Fruit fly (Drosophila melanogaster) whole organism, embryonic: ENCODE results near the gene PDCD-5.

Source experiments
- Abd-B ChIP-seq: fragments of 200-800 bp; sonication (Bioruptor generic); optimal IDR thresholded peaks from 2 replicates; lab custom pipeline; 2018; ENCODE audit warnings: missing biosample characterization, mild to moderate bottlenecking, missing genetic modification characterization, moderate library complexity
- Antp ChIP-seq: fragments of 200-800 bp; sonication (Bioruptor generic); optimal IDR thresholded peaks from 3 replicates; lab custom pipeline; 2016; ENCODE audit warnings: missing biosample characterization, missing genetic modification characterization
- B-H1 ChIP-seq: fragments of 200-800 bp; sonication (Bioruptor generic); IDR thresholded peaks from 3 replicates; pipeline ENCODE4 v1.3.6; 2022; ENCODE audit warnings: missing biosample characterization, missing genetic modification characterization
- Bgb ChIP-seq: fragments of 200-800 bp; sonication (Bioruptor generic); IDR thresholded peaks from 2 replicates; pipeline ENCODE4 v1.3.6; 2022; ENCODE audit warnings: missing biosample characterization, missing genetic modification characterization; ENCODE audit not compliant: partially characterized antibody
- CG10979 ChIP-seq: fragments of 200-800 bp; sonication (Bioruptor generic); optimal IDR thresholded peaks from 2 replicates; lab custom pipeline; 2018; ENCODE audit warnings: missing biosample characterization, mild to moderate bottlenecking, missing genetic modification characterization, moderate library complexity
- CG13894 ChIP-seq: fragments of 200-800 bp; sonication (Bioruptor generic); optimal IDR thresholded peaks from 3 replicates; lab custom pipeline; 2018; ENCODE audit warnings: missing biosample characterization, mild to moderate bottlenecking, missing genetic modification characterization, moderate library complexity
- CG14014 ChIP-seq: fragments of 200-800 bp; sonication (Bioruptor generic); IDR thresholded peaks from 2 replicates; pipeline ENCODE4 v1.3.6; 2022; ENCODE audit warnings: missing biosample characterization, missing genetic modification characterization
- CG15073 ChIP-seq: fragments of 200-800 bp; sonication (Bioruptor generic); optimal IDR thresholded peaks from 2 replicates; lab custom pipeline; 2016; ENCODE audit warnings: missing biosample characterization, missing genetic modification characterization
- CG1529 ChIP-seq: fragments of 200-800 bp; sonication (Bioruptor generic); optimal IDR thresholded peaks from 3 replicates; lab custom pipeline; 2018; ENCODE audit warnings: missing biosample characterization, missing genetic modification characterization
- CG15514 ChIP-seq: fragments of 200-800 bp; sonication (Bioruptor generic); optimal IDR thresholded peaks from 3 replicates; lab custom pipeline; 2017; ENCODE audit warnings: missing biosample characterization, missing genetic modification characterization, mild to moderate bottlenecking, moderate library complexity, missing genetic modification reagents
- CG16863 ChIP-seq: fragments of 200-800 bp; sonication (Bioruptor generic); optimal IDR thresholded peaks from 3 replicates; lab custom pipeline; 2016; ENCODE audit warnings: missing biosample characterization, missing genetic modification characterization
- CG17328 ChIP-seq: fragments of 200-800 bp; sonication (Bioruptor generic); IDR thresholded peaks from 2 replicates; pipeline ENCODE4 v1.3.6; 2022; ENCODE audit warnings: missing biosample characterization, missing genetic modification characterization
- CG1792 ChIP-seq: fragments of 200-800 bp; sonication (Bioruptor generic); optimal IDR thresholded peaks from 2 replicates; lab custom pipeline; 2016; ENCODE audit warnings: missing biosample characterization, missing genetic modification characterization
- CG18262 ChIP-seq: fragments of 200-800 bp; optimal IDR thresholded peaks from 3 replicates; lab custom pipeline; 2019; ENCODE audit warnings: missing biosample characterization, mild to moderate bottlenecking, missing genetic modification characterization, moderate library complexity
- CG2116 ChIP-seq: fragments of 200-800 bp; sonication (Bioruptor generic); optimal IDR thresholded peaks from 3 replicates; lab custom pipeline; 2018; ENCODE audit warnings: missing biosample characterization, mild to moderate bottlenecking, missing genetic modification characterization
- CG2875 ChIP-seq: fragments of 200-800 bp; sonication (Bioruptor generic); optimal IDR thresholded peaks from 2 replicates; lab custom pipeline; 2017; ENCODE audit warnings: missing biosample characterization, mild to moderate bottlenecking, missing genetic modification characterization, missing genetic modification reagents
- CG2889 ChIP-seq: fragments of 200-800 bp; sonication (Bioruptor generic); IDR thresholded peaks from 3 replicates; pipeline ENCODE4 v1.3.6; 2022; ENCODE audit warnings: missing biosample characterization, missing genetic modification characterization
- CG3163 ChIP-seq: fragments of 200-800 bp; sonication (Bioruptor generic); optimal IDR thresholded peaks from 3 replicates; lab custom pipeline; 2016; ENCODE audit warnings: missing biosample characterization, missing genetic modification characterization
- CG5180 ChIP-seq: fragments of 200-800 bp; sonication (Bioruptor generic); optimal IDR thresholded peaks from 3 replicates; lab custom pipeline; 2017; ENCODE audit warnings: missing biosample characterization, missing genetic modification characterization, mild to moderate bottlenecking, moderate library complexity, missing genetic modification reagents
- CG6791 ChIP-seq: fragments of 200-800 bp; sonication (Bioruptor generic); IDR thresholded peaks from 3 replicates; pipeline ENCODE4 v1.3.6; 2022; ENCODE audit warnings: missing biosample characterization, missing genetic modification characterization; ENCODE audit not compliant: partially characterized antibody
- CG7928 ChIP-seq: fragments of 200-800 bp; sonication (Bioruptor generic); optimal IDR thresholded peaks from 2 replicates; lab custom pipeline; 2017; ENCODE audit warnings: missing biosample characterization, mild to moderate bottlenecking, missing genetic modification characterization
- CG8281 ChIP-seq: fragments of 200-800 bp; sonication (Bioruptor generic); optimal IDR thresholded peaks from 2 replicates; lab custom pipeline; 2018; ENCODE audit warnings: missing biosample characterization, mild to moderate bottlenecking, missing genetic modification characterization, moderate library complexity
- CG9609 ChIP-seq: fragments of 200-800 bp; sonication (Bioruptor generic); optimal IDR thresholded peaks from 3 replicates; lab custom pipeline; 2016; ENCODE audit warnings: missing biosample characterization, missing genetic modification characterization
- D19A ChIP-seq: fragments of 200-800 bp; optimal IDR thresholded peaks from 3 replicates; lab custom pipeline; 2019; ENCODE audit warnings: missing biosample characterization, mild to moderate bottlenecking, missing genetic modification characterization, moderate library complexity
- Dll ChIP-seq: fragments of 200-800 bp; sonication (Bioruptor generic); IDR thresholded peaks from 4 replicates; pipeline ENCODE4 v1.3.6; 2022; ENCODE audit warnings: missing biosample characterization, missing genetic modification characterization; ENCODE audit not compliant: partially characterized antibody
- Dref ChIP-seq: fragments of 200-800 bp; sonication (Bioruptor generic); IDR thresholded peaks from 2 replicates; pipeline ENCODE4 v1.3.6; 2022; ENCODE audit warnings: missing biosample characterization, missing genetic modification characterization
- HmgD ChIP-seq: fragments of 200-800 bp; sonication (Bioruptor generic); optimal IDR thresholded peaks from 3 replicates; lab custom pipeline; 2016; ENCODE audit warnings: missing biosample characterization, missing genetic modification characterization
- Rfx ChIP-seq: fragments of 200-800 bp; sonication (Bioruptor generic); IDR thresholded peaks from 2 replicates; pipeline ENCODE4 v1.3.6; 2022; ENCODE audit warnings: missing biosample characterization, missing genetic modification characterization
- Six4 ChIP-seq: fragments of 200-800 bp; sonication (Bioruptor generic); optimal IDR thresholded peaks from 2 replicates; lab custom pipeline; 2016; ENCODE audit warnings: missing biosample characterization, missing genetic modification characterization
- ato ChIP-seq: fragments of 200-800 bp; sonication (Bioruptor generic); IDR thresholded peaks from 2 replicates; pipeline ENCODE4 v1.3.6; 2022; ENCODE audit warnings: missing biosample characterization, missing genetic modification characterization; ENCODE audit not compliant: partially characterized antibody
- dmrt99B ChIP-seq: fragments of 200-800 bp; sonication (Bioruptor generic); optimal IDR thresholded peaks from 2 replicates; lab custom pipeline; 2018; ENCODE audit warnings: missing biosample characterization, mild to moderate bottlenecking, missing genetic modification characterization, moderate library complexity
- ems ChIP-seq: fragments of 200-800 bp; sonication (Bioruptor generic); optimal IDR thresholded peaks from 3 replicates; lab custom pipeline; 2016; ENCODE audit warnings: missing biosample characterization, missing genetic modification characterization
- fd96Cb ChIP-seq: fragments of 200-800 bp; sonication (Bioruptor generic); optimal IDR thresholded peaks from 2 replicates; lab custom pipeline; 2018; ENCODE audit warnings: missing biosample characterization, mild to moderate bottlenecking, missing genetic modification characterization, moderate library complexity
- fru ChIP-seq: fragments of >200 bp; optimal IDR thresholded peaks from 2 replicates; lab custom pipeline; 2017
- gro ChIP-seq: fragments of 200-800 bp; sonication (Bioruptor generic); optimal IDR thresholded peaks from 2 replicates; lab custom pipeline; 2016; ENCODE audit warnings: missing biosample characterization, missing genetic modification characterization
- gt ChIP-seq: fragments of 200-800 bp; sonication (Bioruptor generic); IDR thresholded peaks from 2 replicates; pipeline ENCODE4 v1.3.6; 2022; ENCODE audit warnings: missing biosample characterization, missing genetic modification characterization
- hth ChIP-seq: fragments of >200 bp; optimal IDR thresholded peaks from 2 replicates; lab custom pipeline; 2017; ENCODE audit warnings: inconsistent platforms
- jigr1 ChIP-seq: fragments of 200-800 bp; sonication (Bioruptor generic); IDR thresholded peaks from 3 replicates; pipeline ENCODE4 v1.3.6; 2022; ENCODE audit warnings: missing biosample characterization, missing genetic modification characterization
- mam ChIP-seq: fragments of 200-800 bp; sonication (Bioruptor generic); optimal IDR thresholded peaks from 3 replicates; lab custom pipeline; 2016; ENCODE audit warnings: missing biosample characterization, missing genetic modification characterization
- nom ChIP-seq: fragments of 200-800 bp; sonication (Bioruptor generic); optimal IDR thresholded peaks from 2 replicates; lab custom pipeline; 2017; ENCODE audit warnings: missing biosample characterization, missing genetic modification characterization, mild to moderate bottlenecking, moderate library complexity, missing genetic modification reagents
- pfk ChIP-seq: fragments of 200-800 bp; sonication (Bioruptor generic); optimal IDR thresholded peaks from 2 replicates; lab custom pipeline; 2018; ENCODE audit warnings: missing biosample characterization, mild to moderate bottlenecking, missing genetic modification characterization, moderate library complexity
- sens ChIP-seq: fragments of 200-800 bp; sonication (Bioruptor generic); peaks from one replicate; lab custom pipeline; 2016; ENCODE audit warnings: missing biosample characterization, missing genetic modification characterization
- slbo ChIP-seq: fragments of 200-800 bp; sonication (Bioruptor generic); IDR thresholded peaks from 2 replicates; pipeline ENCODE4 v1.3.6; 2022; ENCODE audit warnings: missing biosample characterization, missing genetic modification characterization
- tgo ChIP-seq: fragments of 200-800 bp; sonication (Bioruptor generic); IDR thresholded peaks from 3 replicates; pipeline ENCODE4 v1.3.6; 2022; ENCODE audit warnings: missing biosample characterization, missing genetic modification characterization
- tll ChIP-seq, 2 experiments: fragments of 200-800 bp in 1 of 2; fragments of >200 bp in 1 of 2; sonication (Bioruptor generic) in 1 of 2; optimal IDR thresholded peaks; 2 replicates each; lab custom pipeline; 2017 to 2019; ENCODE audit warnings: missing biosample characterization in 2 of 2, missing genetic modification characterization in 2 of 2, mild to moderate bottlenecking in 1 of 2, moderate library complexity in 1 of 2
- trh ChIP-seq: fragments of 200-800 bp; sonication (Bioruptor generic); optimal IDR thresholded peaks from 2 replicates; lab custom pipeline; 2016; ENCODE audit warnings: missing biosample characterization, missing genetic modification characterization
- tup ChIP-seq: fragments of 200-800 bp; sonication (Bioruptor generic); optimal IDR thresholded peaks from 2 replicates; lab custom pipeline; 2016; ENCODE audit warnings: missing biosample characterization, mild to moderate bottlenecking, missing genetic modification characterization, moderate library complexity
- vfl ChIP-seq: fragments of 200-800 bp; sonication (Bioruptor generic); optimal IDR thresholded peaks from 2 replicates; lab custom pipeline; 2016; ENCODE audit warnings: missing biosample characterization, missing genetic modification characterization
- vnd ChIP-seq: fragments of 200-800 bp; sonication (Bioruptor generic); IDR thresholded peaks from 3 replicates; pipeline ENCODE4 v1.3.6; 2022; ENCODE audit warnings: missing biosample characterization, missing genetic modification characterization; ENCODE audit not compliant: partially characterized antibody
- wor ChIP-seq: fragments of 200-800 bp; sonication (Bioruptor generic); IDR thresholded peaks from 2 replicates; pipeline ENCODE4 v1.3.6; 2022; ENCODE audit warnings: missing biosample characterization, missing genetic modification characterization
- zf30C ChIP-seq: fragments of 200-800 bp; sonication (Bioruptor generic); optimal IDR thresholded peaks from 3 replicates; lab custom pipeline; 2018; ENCODE audit warnings: missing biosample characterization, mild to moderate bottlenecking, missing genetic modification characterization
- zfh1 ChIP-seq: fragments of 200-800 bp; sonication (Bioruptor generic); IDR thresholded peaks from 3 replicates; pipeline ENCODE4 v1.3.6; 2022; ENCODE audit warnings: missing biosample characterization, missing genetic modification characterization

PDCD-5 gene

dm6 chr3L:16181330-16181830 lies 50.5 kb downstream of the PDCD-5 start (continued):
- TF ChIP-seq fru (lab: Kevin White, UChicago): no peak
- TF ChIP-seq Dll: no peak
- TF ChIP-seq nom (GFP tag; lab: Kevin White, UChicago): peak; percentile 73
- TF ChIP-seq ems (GFP tag; lab: Kevin White, UChicago): no peak
- TF ChIP-seq Dref: no peak
- TF ChIP-seq hth (lab: Kevin White, UChicago): no peak
- peak; percentile 53 for TF ChIP-seq dmrt99B (tag; lab: Kevin White, UChicago)
- TF ChIP-seq HmgD: no peak
- TF ChIP-seq Bgb (GFP tag; lab: Robert Waterston, UW): no peak
- TF ChIP-seq tll (GFP tag; optimal IDR thresholded peaks at IDR 0.05; lab: Kevin White, UChicago): no peak
- peak; percentile 1 for TF ChIP-seq fd96Cb (tag; lab: Kevin White, UChicago)
- TF ChIP-seq Antp (GFP tag; lab: Kevin White, UChicago): no peak
- TF ChIP-seq mam (GFP tag; lab: Kevin White, UChicago): no peak
- TF ChIP-seq CG15073: no peak
- TF ChIP-seq CG10979 (tag; lab: Kevin White, UChicago): peak; percentile 64
- TF ChIP-seq wor (GFP tag; lab: Robert Waterston, UW): no peak
- no peak for TF ChIP-seq CG15514 (GFP tag; lab: Kevin White, UChicago)
- TF ChIP-seq gro (GFP tag; lab: Kevin White, UChicago): no peak
- TF ChIP-seq CG9609 (GFP tag; lab: Kevin White, UChicago): no peak
- TF ChIP-seq CG2875 (GFP tag; lab: Kevin White, UChicago): no peak
- TF ChIP-seq CG6791 (GFP tag; lab: Robert Waterston, UW): no peak
- TF ChIP-seq CG13894: no peak
- TF ChIP-seq jigr1 (GFP tag; lab: Robert Waterston, UW): no peak
- no peak for TF ChIP-seq slbo (GFP tag; lab: Robert Waterston, UW)
- no peak for TF ChIP-seq CG16863 (GFP tag; lab: Kevin White, UChicago)
- no peak for TF ChIP-seq zf30C (GFP tag; lab: Kevin White, UChicago)
- no peak for TF ChIP-seq CG8281 (tag; lab: Kevin White, UChicago)
- TF ChIP-seq sens (GFP tag; lab: Kevin White, UChicago): peak; percentile 80
- TF ChIP-seq vnd (GFP tag; lab: Robert Waterston, UW): no peak
- TF ChIP-seq vfl (GFP tag; lab: Kevin White, UChicago): no peak
- peak; percentile 48 for TF ChIP-seq Abd-B
- peak; percentile 6 for TF ChIP-seq D19A (tag; lab: Kevin White, UChicago)
- no peak for TF ChIP-seq CG5180
- TF ChIP-seq CG3163 (GFP tag; lab: Kevin White, UChicago): no peak
- TF ChIP-seq CG17328 (GFP tag; lab: Robert Waterston, UW): no peak
- no peak for TF ChIP-seq B-H1 (GFP tag; lab: Robert Waterston, UW)
- TF ChIP-seq CG1792 (GFP tag; lab: Kevin White, UChicago): no peak
- TF ChIP-seq CG1529 (GFP tag; lab: Kevin White, UChicago): no peak
- TF ChIP-seq ato (GFP tag; lab: Robert Waterston, UW): no peak
- no peak for TF ChIP-seq trh (GFP tag; lab: Kevin White, UChicago)
- no peak for TF ChIP-seq pfk (GFP tag; lab: Kevin White, UChicago)
- TF ChIP-seq zfh1 (GFP tag; lab: Robert Waterston, UW): peak; percentile 46; the same call in 1 of the 3 replicates
- TF ChIP-seq CG18262 (tag; lab: Kevin White, UChicago): peak; percentile 13
- TF ChIP-seq gt (GFP tag; lab: Robert Waterston, UW): no peak
- TF ChIP-seq CG2116 (GFP tag; lab: Kevin White, UChicago): no peak
- TF ChIP-seq CG14014: no peak
- TF ChIP-seq tgo: no peak
- TF ChIP-seq CG2889 (GFP tag; lab: Robert Waterston, UW): no peak
- TF ChIP-seq CG7928 (GFP tag; lab: Kevin White, UChicago): no peak
- TF ChIP-seq tup (GFP tag; lab: Kevin White, UChicago): no peak
- no peak for TF ChIP-seq Rfx (GFP tag; lab: Robert Waterston, UW)
- no peak for TF ChIP-seq Six4 (GFP tag; lab: Kevin White, UChicago)
